Worm (Caenorhabditis elegans): ENCODE results near the gene R08A2.2.

Gene R08A2.2

DNA sequence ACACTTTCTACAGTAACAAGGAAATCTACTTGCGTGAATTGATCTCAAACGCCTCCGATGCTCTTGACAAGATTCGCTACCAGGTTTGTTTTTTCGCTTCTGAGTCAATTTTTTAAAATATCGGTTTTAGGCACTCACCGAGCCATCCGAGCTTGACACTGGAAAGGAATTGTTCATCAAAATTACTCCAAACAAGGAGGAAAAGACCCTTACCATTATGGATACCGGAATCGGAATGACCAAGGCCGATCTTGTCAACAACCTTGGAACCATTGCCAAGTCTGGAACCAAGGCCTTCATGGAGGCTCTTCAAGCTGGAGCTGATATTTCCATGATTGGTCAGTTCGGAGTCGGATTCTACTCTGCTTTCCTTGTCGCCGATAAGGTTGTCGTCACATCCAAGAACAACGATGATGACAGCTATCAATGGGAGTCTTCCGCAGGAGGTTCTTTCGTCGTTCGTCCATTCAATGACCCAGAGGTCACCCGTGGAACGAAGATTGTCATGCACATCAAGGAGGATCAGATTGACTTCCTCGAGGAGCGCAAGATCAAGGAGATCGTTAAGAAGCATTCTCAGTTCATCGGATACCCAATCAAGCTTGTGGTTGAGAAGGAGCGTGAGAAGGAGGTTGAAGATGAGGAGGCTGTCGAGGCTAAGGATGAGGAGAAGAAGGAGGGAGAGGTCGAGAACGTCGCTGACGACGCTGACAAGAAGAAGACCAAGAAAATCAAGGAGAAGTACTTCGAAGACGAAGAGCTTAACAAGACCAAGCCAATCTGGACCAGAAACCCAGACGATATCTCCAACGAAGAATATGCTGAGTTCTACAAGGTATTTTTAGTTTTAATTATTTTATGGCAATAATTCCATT, 29.0 kb downstream of the R08A2.2 start:
- TF ChIP-seq R02D3.7 (tag; optimal IDR thresholded peaks at IDR 0.05) (no peak), snpc-4 (tag; optimal IDR thresholded peaks at IDR 0.05) (peak; percentile 3), nhr-25 (tag; optimal IDR thresholded peaks at IDR 0.05) (peak; percentile 11), ama-1 (optimal IDR thresholded peaks at IDR 0.05) (peak; percentile 93)

DNA sequence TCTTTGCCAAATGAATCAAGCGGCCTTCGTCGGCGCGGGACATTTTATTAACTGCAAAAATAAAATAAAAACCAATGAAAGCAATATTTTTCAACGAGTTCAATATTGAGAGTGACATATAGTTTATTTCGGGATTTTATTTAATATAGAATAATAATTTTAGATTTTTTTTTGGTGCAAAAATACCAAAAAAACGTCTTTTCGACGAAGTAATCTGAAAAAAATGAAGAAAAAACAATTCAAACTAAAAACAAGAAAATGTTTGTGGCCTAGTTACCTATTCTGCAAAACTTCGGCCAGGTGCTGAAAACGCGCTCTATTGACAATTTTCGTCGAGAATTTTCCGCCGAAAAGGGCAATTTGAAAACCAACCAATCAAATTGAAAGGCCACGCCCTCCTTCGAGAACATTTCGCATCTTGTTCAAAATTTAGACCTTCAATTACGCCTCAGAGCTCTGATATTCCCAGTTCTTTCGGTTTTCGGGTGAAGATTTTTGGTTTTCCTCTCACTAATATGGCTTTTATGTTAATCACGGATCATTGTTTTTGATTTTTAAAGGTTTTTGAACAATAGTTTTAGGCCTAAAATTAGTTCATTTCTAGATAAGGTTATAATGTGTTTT, 30.0 kb downstream of the R08A2.2 start, which contains the start of gene C47E8.4:
TSS of gene C47E8.4 (minus strand) at position 51 of the 624 bp plus-strand sequence.
- TF ChIP-seq snpc-4 (tag; optimal IDR thresholded peaks at IDR 0.05) (peak; percentile 90), nhr-77 (tag; optimal IDR thresholded peaks at IDR 0.05) (peak; percentile 89), ceh-16 (tag; optimal IDR thresholded peaks at IDR 0.05) (no peak), mml-1 (tag; optimal IDR thresholded peaks at IDR 0.05) (no peak), nhr-25 (tag; optimal IDR thresholded peaks at IDR 0.05) (peak; percentile 98), ZK546.5 (tag; optimal IDR thresholded peaks at IDR 0.05) (peak; percentile 39), ceh-28 (tag; optimal IDR thresholded peaks at IDR 0.05) (peak; percentile 93), skn-1 (tag; optimal IDR thresholded peaks at IDR 0.05) (peak; percentile 84), elt-1 (tag; optimal IDR thresholded peaks at IDR 0.05) (peak; percentile 80), fkh-2 (tag; optimal IDR thresholded peaks at IDR 0.05) (no peak), lsy-12 (tag; optimal IDR thresholded peaks at IDR 0.05) (peak; percentile 99), elt-3 (tag; optimal IDR thresholded peaks at IDR 0.05) (peak in 1 of 3 experiments; percentile 52), R02D3.7 (tag; optimal IDR thresholded peaks at IDR 0.05) (peak; percentile 89), nhr-67 (tag; optimal IDR thresholded peaks at IDR 0.05) (peak; percentile 19), fkh-10 (GFP tag; optimal IDR thresholded peaks at IDR 0.05) (peak; percentile 98), zag-1 (tag; optimal IDR thresholded peaks at IDR 0.05) (peak; percentile 66), elt-2 (tag; optimal IDR thresholded peaks at IDR 0.05) (peak; percentile 79), fos-1 (tag; optimal IDR thresholded peaks at IDR 0.05) (peak; percentile 67), ceh-9 (tag; optimal IDR thresholded peaks at IDR 0.05) (no peak), pqm-1 (tag; optimal IDR thresholded peaks at IDR 0.05) (peak; percentile 86), ama-1 (optimal IDR thresholded peaks at IDR 0.05) (peak; percentile 91), pha-4 (tag; optimal IDR thresholded peaks at IDR 0.05) (peak; percentile 98), mdl-1 (tag; optimal IDR thresholded peaks at IDR 0.05) (no peak), nhr-43 (tag; optimal IDR thresholded peaks at IDR 0.05; ENCODE audit: poor library complexity, severe bottlenecking) (peak; percentile 98), lin-39 (tag; optimal IDR thresholded peaks at IDR 0.05) (peak; percentile 93), nhr-23 (tag; optimal IDR thresholded peaks at IDR 0.05) (peak; percentile 98), unc-39 (tag; optimal IDR thresholded peaks at IDR 0.05) (no peak), nhr-28 (tag; optimal IDR thresholded peaks at IDR 0.05) (peak; percentile 61), nhr-12 (tag; optimal IDR thresholded peaks at IDR 0.05) (no peak), nfya-1 (tag; optimal IDR thresholded peaks at IDR 0.05; ENCODE audit: insufficient read depth) (peak; percentile 100), ceh-82 (tag; optimal IDR thresholded peaks at IDR 0.05) (peak; percentile 72), jun-1 (tag; optimal IDR thresholded peaks at IDR 0.05) (peak; percentile 98), ztf-4 (tag; optimal IDR thresholded peaks at IDR 0.05) (peak; percentile 93), daf-12 (tag; optimal IDR thresholded peaks at IDR 0.05) (peak; percentile 57), eor-1 (tag; optimal IDR thresholded peaks at IDR 0.05) (peak in 1 of 2 experiments; percentile 82), ztf-11 (tag; optimal IDR thresholded peaks at IDR 0.05) (no peak), egl-5 (tag; optimal IDR thresholded peaks at IDR 0.05) (peak; percentile 94), aly-2 (tag; optimal IDR thresholded peaks at IDR 0.05) (no peak), tbx-2 (tag; optimal IDR thresholded peaks at IDR 0.05) (peak; percentile 95), sea-2 (GFP tag; optimal IDR thresholded peaks at IDR 0.05) (no peak), nhr-237 (tag; optimal IDR thresholded peaks at IDR 0.05) (peak; percentile 30), unc-62 (GFP tag; optimal IDR thresholded peaks at IDR 0.05) (peak; percentile 87), hmg-11 (tag; optimal IDR thresholded peaks at IDR 0.05) (peak; percentile 83), egl-27 (tag; optimal IDR thresholded peaks at IDR 0.05) (peak; percentile 84), nhr-76 (tag; optimal IDR thresholded peaks at IDR 0.05) (peak; percentile 66), nhr-11 (tag; optimal IDR thresholded peaks at IDR 0.05) (peak; percentile 93), lin-15B (tag; optimal IDR thresholded peaks at IDR 0.05) (peak; percentile 100)
